Worm (Caenorhabditis elegans) whole organism, L1 larva: Measurements from ENCODE around the gene F09F9.2.

Experiments used
- C34B4.2 ChIP-seq: sonication (generic microtip); optimal IDR thresholded peaks from 2 replicates; lab custom pipeline; 2017; ENCODE audit warnings: mild to moderate bottlenecking, missing genetic modification characterization, missing compliant biosample characterization
- ama-1 ChIP-seq: fragments of 150-350 bp; optimal IDR thresholded peaks from 2 replicates; lab custom pipeline; 2014
- fos-1 ChIP-seq: fragments of 150-350 bp; optimal IDR thresholded peaks from 2 replicates; lab custom pipeline; 2014; ENCODE audit warnings: missing biosample characterization, missing genetic modification characterization
- jun-1 ChIP-seq: fragments of 150-350 bp; optimal IDR thresholded peaks from 2 replicates; lab custom pipeline; 2014; ENCODE audit warnings: missing biosample characterization, missing genetic modification reagents, missing genetic modification characterization
- lsy-2 ChIP-seq, 2 experiments: fragments of 150-350 bp; optimal IDR thresholded peaks; 2 replicates each; lab custom pipeline; 2014; ENCODE audit warnings: missing biosample characterization in 2 of 2, missing genetic modification characterization in 2 of 2
- unc-30 ChIP-seq: sonication (generic microtip); optimal IDR thresholded peaks from 2 replicates; lab custom pipeline; 2017; ENCODE audit warnings: missing biosample characterization, missing genetic modification characterization
- unc-62 ChIP-seq: fragments of 150-350 bp; optimal IDR thresholded peaks from 2 replicates; lab custom pipeline; 2014; ENCODE audit warnings: missing biosample characterization, missing genetic modification reagents, missing genetic modification characterization
- zag-1 ChIP-seq: fragments of 150-350 bp; optimal IDR thresholded peaks from 2 replicates; lab custom pipeline; 2014; ENCODE audit warnings: missing biosample characterization, missing genetic modification characterization

DNA sequence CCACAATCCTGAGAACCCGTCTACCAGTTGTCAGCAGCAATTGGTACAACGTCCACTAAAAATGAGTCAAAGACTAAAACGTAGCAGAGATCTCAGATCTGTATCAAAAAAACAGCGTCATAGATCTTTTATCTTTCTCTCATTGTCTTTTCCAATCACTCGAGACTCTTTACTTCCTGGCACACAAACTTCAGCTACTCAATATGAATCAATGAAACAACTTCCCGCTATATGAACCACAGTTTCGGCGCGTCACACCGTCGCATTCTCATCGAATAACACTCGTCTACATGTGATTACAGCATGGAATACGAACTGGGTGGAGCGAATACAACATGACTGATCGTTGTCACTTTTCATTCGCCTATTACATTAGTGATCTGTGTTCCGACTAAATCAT lies 21.0 kb upstream of the F09F9.2 start:
- no peak for TF ChIP-seq fos-1 (tag; lab: Kevin White, UChicago)
- no peak for TF ChIP-seq zag-1 (tag; lab: Kevin White, UChicago)
- no peak for TF ChIP-seq ama-1 (lab: Kevin White, UChicago)
- TF ChIP-seq C34B4.2 (tag; lab: Kevin White, UChicago): no peak
- peak in 1 of 2 experiments; percentile 20 for TF ChIP-seq lsy-2 (tag; optimal IDR thresholded peaks at IDR 0.05; lab: Kevin White, UChicago)
- TF ChIP-seq jun-1 (tag; lab: Kevin White, UChicago): no peak
- no peak for TF ChIP-seq unc-62 (GFP tag; lab: Kevin White, UChicago)
- no peak for TF ChIP-seq unc-30 (tag; lab: Kevin White, UChicago)
